Worm (Caenorhabditis elegans) whole organism, early embryonic: ENCODE results near the gene K08F9.1.

Source experiments
- B0310.2 ChIP-seq: sonication (generic microtip); optimal IDR thresholded peaks from 2 replicates; lab custom pipeline; 2016; ENCODE audit warnings: mild to moderate bottlenecking, missing genetic modification characterization, missing compliant biosample characterization
- aly-1 ChIP-seq: sonication (generic microtip); optimal IDR thresholded peaks from 2 replicates; lab custom pipeline; 2016; ENCODE audit warnings: missing genetic modification characterization, missing compliant biosample characterization
- ama-1 ChIP-seq: fragments of 150-350 bp; optimal IDR thresholded peaks from 2 replicates; lab custom pipeline; 2014
- ceh-13 ChIP-seq: fragments of 200-800 bp; sonication (Bioruptor generic); optimal IDR thresholded peaks from 2 replicates; lab custom pipeline; 2018; ENCODE audit warnings: mild to moderate bottlenecking, missing genetic modification characterization, missing compliant biosample characterization
- ceh-36 ChIP-seq: sonication (generic microtip); optimal IDR thresholded peaks from 2 replicates; lab custom pipeline; 2016; ENCODE audit warnings: missing genetic modification characterization, inconsistent platforms, missing compliant biosample characterization
- ets-7 ChIP-seq: sonication (generic microtip); optimal IDR thresholded peaks from 2 replicates; lab custom pipeline; 2016; ENCODE audit warnings: missing genotype, missing genetic modification characterization, missing compliant biosample characterization
- hmbx-1 ChIP-seq: sonication (generic microtip); optimal IDR thresholded peaks from 2 replicates; lab custom pipeline; 2016; ENCODE audit warnings: mild to moderate bottlenecking, missing genetic modification characterization, missing compliant biosample characterization
- hmg-4 ChIP-seq: fragments of 200-800 bp; sonication (Bioruptor generic); optimal IDR thresholded peaks from 2 replicates; lab custom pipeline; 2018; ENCODE audit warnings: mild to moderate bottlenecking, missing genetic modification characterization, missing compliant biosample characterization
- pes-1 ChIP-seq: fragments of 200-800 bp; sonication (Bioruptor generic); IDR thresholded peaks from 2 replicates; pipeline ENCODE4 v1.3.6; 2022; ENCODE audit warnings: missing genetic modification reagents, missing genetic modification characterization, missing compliant biosample characterization
- scrt-1 ChIP-seq: fragments of 200-800 bp; sonication (Bioruptor generic); IDR thresholded peaks from 2 replicates; pipeline ENCODE4 v1.3.6; 2022; ENCODE audit warnings: missing genetic modification characterization, missing compliant biosample characterization
- sea-1 ChIP-seq: fragments of 200-800 bp; sonication (Bioruptor generic); conservative IDR thresholded peaks from 2 replicates; pipeline ENCODE4 v1.3.6; 2022; ENCODE audit warnings: missing genetic modification characterization, missing compliant biosample characterization
- tbx-11 ChIP-seq: fragments of 200-800 bp; sonication (Bioruptor generic); IDR thresholded peaks from 2 replicates; pipeline ENCODE4 v1.3.6; 2022; ENCODE audit warnings: missing genetic modification characterization, missing compliant biosample characterization
- tbx-37 ChIP-seq: fragments of 200-800 bp; sonication (Bioruptor generic); conservative IDR thresholded peaks from 2 replicates; pipeline ENCODE4 v1.3.6; 2022; ENCODE audit warnings: missing genetic modification reagents, missing genetic modification characterization, missing compliant biosample characterization
- tra-4 ChIP-seq: sonication (generic microtip); optimal IDR thresholded peaks from 2 replicates; lab custom pipeline; 2017; ENCODE audit warnings: missing genetic modification characterization, missing compliant biosample characterization

ce11 chrV:15140247-15140646, 2.9 kb downstream of the K08F9.1 start, which contains the start of gene K08F9.3:
- TF ChIP-seq ama-1 (lab: Kevin White, UChicago) = no peak
- TF ChIP-seq ceh-36 (tag; lab: Kevin White, UChicago) = no peak
- TF ChIP-seq sea-1 (GFP tag; lab: Robert Waterston, UW) = no peak
- TF ChIP-seq ceh-13 = no peak
- no peak for TF ChIP-seq aly-1
- no peak for TF ChIP-seq tra-4
- TF ChIP-seq pes-1 (GFP tag; lab: Robert Waterston, UW) = no peak
- no peak for TF ChIP-seq hmg-4 (GFP tag; lab: Kevin White, UChicago)
- TF ChIP-seq B0310.2 (tag; lab: Kevin White, UChicago) = no peak
- no peak for TF ChIP-seq ets-7 (tag; lab: Kevin White, UChicago)
- TF ChIP-seq scrt-1 = no peak
- TF ChIP-seq hmbx-1 (tag; lab: Kevin White, UChicago) = no peak
- TF ChIP-seq tbx-11 (GFP tag; lab: Robert Waterston, UW) = no peak
- no peak for TF ChIP-seq tbx-37 (GFP tag; lab: Robert Waterston, UW)
